Worm (Caenorhabditis elegans) whole organism, midembryonic: ENCODE measurements around the gene ZK377.15.

ENCODE experiments used
- cog-1 ChIP-seq: sonication (generic microtip); optimal IDR thresholded peaks from 2 replicates; lab custom pipeline; 2016; ENCODE audit warnings: missing genetic modification characterization, missing compliant biosample characterization
- flt-1 ChIP-seq: fragments of 200-800 bp; sonication (Bioruptor generic); IDR thresholded peaks from 2 replicates; pipeline ENCODE4 v1.3.6; 2022; ENCODE audit warnings: missing genetic modification characterization, missing compliant biosample characterization
- klf-2 ChIP-seq: fragments of 200-800 bp; sonication (Bioruptor generic); conservative IDR thresholded peaks from 2 replicates; pipeline ENCODE4 v1.3.6; 2022; ENCODE audit warnings: missing genetic modification reagents, missing genetic modification characterization, missing compliant biosample characterization
- ref-1 ChIP-seq: fragments of 200-800 bp; sonication (Bioruptor generic); conservative IDR thresholded peaks from 2 replicates; pipeline ENCODE4 v1.3.6; 2022; ENCODE audit warnings: missing genetic modification reagents, missing genetic modification characterization, missing compliant biosample characterization
- ztf-29 ChIP-seq: fragments of 200-800 bp; sonication (Bioruptor generic); IDR thresholded peaks from 2 replicates; pipeline ENCODE4 v1.3.6; 2022; ENCODE audit warnings: missing genetic modification reagents, missing genetic modification characterization, missing compliant biosample characterization

- TF ChIP-seq ref-1 (GFP tag; lab: Robert Waterston, UW) (no peak), cog-1 (tag; lab: Kevin White, UChicago) (no peak), ztf-29 (no peak), flt-1 (GFP tag; lab: Robert Waterston, UW) (no peak), klf-2 (GFP tag; lab: Robert Waterston, UW) (no peak)
Measured at ce11 chrX:3494634-3495033, 28.9 kb upstream of the ZK377.15 start.
